Fruit fly (Drosophila melanogaster): Measurements from ENCODE around the gene CG4613.

CG4613 gene

dm6 chr3L:14556177-14556576 is 34.7 kb upstream of the CG4613 start:
- TF ChIP-seq CG9139 (GFP tag; optimal IDR thresholded peaks at IDR 0.05) (peak; percentile 3), OdsH (GFP tag; optimal IDR thresholded peaks at IDR 0.05) (no peak), Eip75B (GFP tag; optimal IDR thresholded peaks at IDR 0.05) (no peak), cyc (GFP tag; optimal IDR thresholded peaks at IDR 0.05) (no peak), CG6808 (GFP tag; optimal IDR thresholded peaks at IDR 0.05) (peak; percentile 22), dsx (GFP tag; optimal IDR thresholded peaks at IDR 0.05; ENCODE audit: poor library complexity, severe bottlenecking) (peak; percentile 6), Lpt (GFP tag; optimal IDR thresholded peaks at IDR 0.05) (peak; percentile 31), CG15336 (GFP tag; IDR thresholded peaks at IDR 0.05) (0 out of 2 replicates have a peak, but pooled peaks have one; percentile 11), CG11762 (GFP tag; optimal IDR thresholded peaks at IDR 0.05; ENCODE audit: insufficient read depth) (no peak)

dm6 chr3L:14555052-14555451 is 33.6 kb upstream of the CG4613 start:
- TF ChIP-seq CG31627 (GFP tag; optimal IDR thresholded peaks at IDR 0.05) (no peak), Lpt (GFP tag; optimal IDR thresholded peaks at IDR 0.05) (no peak), fkh (GFP tag; optimal IDR thresholded peaks at IDR 0.05) (peak; percentile 95), Eip78C (GFP tag) (peak; percentile 35), dsx (GFP tag; optimal IDR thresholded peaks at IDR 0.05; ENCODE audit: poor library complexity, severe bottlenecking) (peak; percentile 26), CG32006 (GFP tag; optimal IDR thresholded peaks at IDR 0.05) (peak; percentile 3), ss (GFP tag; optimal IDR thresholded peaks at IDR 0.05) (peak in 1 of 2 experiments; percentile 16), CG6808 (GFP tag; optimal IDR thresholded peaks at IDR 0.05) (peak; percentile 20), svp (GFP tag) (peak; percentile 37)

dm6 chr3L:14553891-14554303 is 32.4 kb upstream of the CG4613 start:
- no peak for TF ChIP-seq CG34406 (GFP tag; optimal IDR thresholded peaks at IDR 0.05)
- peak; percentile 53 for TF ChIP-seq Eip78C (GFP tag)

dm6 chr3L:14552925-14553239 is 31.4 kb upstream of the CG4613 start:
- peak; percentile 33 for TF ChIP-seq CG31627 (GFP tag; optimal IDR thresholded peaks at IDR 0.05)
- TF ChIP-seq vri (GFP tag; optimal IDR thresholded peaks at IDR 0.05): peak; percentile 26
- TF ChIP-seq Gug (GFP tag; IDR thresholded peaks at IDR 0.05): peak; percentile 87
- TF ChIP-seq fkh (GFP tag; optimal IDR thresholded peaks at IDR 0.05): no peak
- peak; percentile 97 for TF ChIP-seq dsx (GFP tag; optimal IDR thresholded peaks at IDR 0.05; ENCODE audit: poor library complexity, severe bottlenecking)
- peak; percentile 95 for TF ChIP-seq Sox14 (GFP tag; optimal IDR thresholded peaks at IDR 0.05)
- peak; percentile 80 for TF ChIP-seq topi (GFP tag; optimal IDR thresholded peaks at IDR 0.05)
- peak; percentile 51 for TF ChIP-seq Smox (GFP tag; optimal IDR thresholded peaks at IDR 0.05)
- peak; percentile 54 for TF ChIP-seq Hr39 (GFP tag; optimal IDR thresholded peaks at IDR 0.05)
- peak; percentile 96 for TF ChIP-seq OdsH (GFP tag; optimal IDR thresholded peaks at IDR 0.05)
- TF ChIP-seq CG9139 (GFP tag; optimal IDR thresholded peaks at IDR 0.05): peak; percentile 95
- peak; percentile 89 for TF ChIP-seq CG34406 (GFP tag; optimal IDR thresholded peaks at IDR 0.05)
- no peak for TF ChIP-seq Ets21C (GFP tag; optimal IDR thresholded peaks at IDR 0.05)
- peak; percentile 94 for TF ChIP-seq Hr4 (GFP tag; optimal IDR thresholded peaks at IDR 0.05)
- peak; percentile 80 for TF ChIP-seq fd85E (GFP tag; optimal IDR thresholded peaks at IDR 0.05)
- peak; percentile 96 for TF ChIP-seq acj6 (GFP tag; optimal IDR thresholded peaks at IDR 0.05)
- TF ChIP-seq CG8119 (GFP tag; IDR thresholded peaks at IDR 0.05): peak; percentile 94
- peak; percentile 93 for TF ChIP-seq CG8319 (GFP tag; optimal IDR thresholded peaks at IDR 0.05)
- TF ChIP-seq achi (GFP tag; optimal IDR thresholded peaks at IDR 0.05): peak; percentile 96
- peak; percentile 90 for TF ChIP-seq CG4318 (GFP tag; optimal IDR thresholded peaks at IDR 0.05)
- TF ChIP-seq net (GFP tag; optimal IDR thresholded peaks at IDR 0.05): peak; percentile 94
- TF ChIP-seq CG32006 (GFP tag; optimal IDR thresholded peaks at IDR 0.05): peak; percentile 94
- TF ChIP-seq dac (GFP tag; optimal IDR thresholded peaks at IDR 0.05): peak; percentile 90
- TF ChIP-seq Met (GFP tag; optimal IDR thresholded peaks at IDR 0.05): peak; percentile 61
- peak; percentile 97 for TF ChIP-seq Eip75B (GFP tag; optimal IDR thresholded peaks at IDR 0.05)
- TF ChIP-seq CG11902 (GFP tag; optimal IDR thresholded peaks at IDR 0.05): peak; percentile 85
- no peak for TF ChIP-seq CG6854 (GFP tag; optimal IDR thresholded peaks at IDR 0.05)
- TF ChIP-seq eg (GFP tag; IDR thresholded peaks at IDR 0.05): peak; percentile 92
- peak; percentile 95 for TF ChIP-seq Lpt (GFP tag; optimal IDR thresholded peaks at IDR 0.05)
- peak; percentile 94 for TF ChIP-seq CG3032 (tag; optimal IDR thresholded peaks at IDR 0.05)
- peak; percentile 65 for TF ChIP-seq svp (GFP tag)
- TF ChIP-seq CG3919 (GFP tag; optimal IDR thresholded peaks at IDR 0.05): peak; percentile 98
- TF ChIP-seq pdm3 (GFP tag; optimal IDR thresholded peaks at IDR 0.05): peak; percentile 94
- TF ChIP-seq Sox102F (GFP tag; optimal IDR thresholded peaks at IDR 0.05): peak; percentile 54
- peak; percentile 91 for TF ChIP-seq CG8632 (GFP tag; optimal IDR thresholded peaks at IDR 0.05)
- TF ChIP-seq cyc (GFP tag; optimal IDR thresholded peaks at IDR 0.05): peak; percentile 63
- no peak for TF ChIP-seq Hr38 (GFP tag; optimal IDR thresholded peaks at IDR 0.05)
- TF ChIP-seq CG6792 (GFP tag; optimal IDR thresholded peaks at IDR 0.05): peak; percentile 93
- TF ChIP-seq CG11294 (GFP tag; IDR thresholded peaks at IDR 0.05): peak; percentile 80
- peak; percentile 95 for TF ChIP-seq CG15336 (GFP tag; IDR thresholded peaks at IDR 0.05)

Data from whole organism, prepupa.